Worm (Caenorhabditis elegans): ENCODE results near the gene sup-12.

Gene sup-12

DNA sequence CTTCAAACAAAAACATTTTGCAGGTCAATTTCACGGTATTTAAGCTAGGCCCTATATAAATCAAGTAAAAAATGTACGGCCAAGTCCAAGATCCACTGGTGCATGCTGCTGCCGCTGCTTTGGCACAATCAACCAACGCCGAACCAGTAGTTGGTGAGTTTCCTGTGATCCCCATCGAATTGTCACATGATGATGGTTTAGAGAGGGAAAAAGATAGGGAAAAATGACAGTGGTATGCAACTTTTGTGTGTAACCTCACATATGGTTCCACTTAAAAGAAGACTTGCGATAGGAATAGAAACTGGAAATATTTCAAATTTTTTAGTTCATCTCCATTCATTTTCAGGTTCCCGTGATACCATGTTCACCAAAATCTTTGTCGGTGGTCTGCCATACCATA is at the start of gene sup-12:
Gene sup-12, plus strand, starts transcription at position 17 of the 400 bp plus-strand sequence.
- TF ChIP-seq unc-62 (GFP tag; optimal IDR thresholded peaks at IDR 0.05), result no peak

DNA sequence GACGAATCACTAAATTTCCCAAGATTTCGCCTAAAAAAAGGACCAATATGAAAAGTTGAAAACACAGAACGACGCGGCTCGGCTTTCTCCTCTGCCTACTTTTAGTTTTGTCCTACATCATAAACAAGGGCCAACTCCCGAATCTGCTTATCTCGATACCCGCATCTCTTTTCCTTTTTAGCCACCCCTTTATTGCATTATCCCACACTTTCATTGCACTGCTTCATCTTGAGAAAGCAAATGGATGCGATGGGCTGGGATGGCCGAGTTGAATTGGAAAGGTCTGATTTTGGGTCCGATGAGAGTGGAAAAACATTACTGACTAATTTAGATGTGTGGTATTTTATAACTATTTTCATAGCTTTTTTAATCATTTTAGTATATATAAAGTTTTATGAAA is 48.7 kb upstream of the sup-12 start:
- TF ChIP-seq unc-62 (GFP tag; optimal IDR thresholded peaks at IDR 0.05), result no peak

DNA sequence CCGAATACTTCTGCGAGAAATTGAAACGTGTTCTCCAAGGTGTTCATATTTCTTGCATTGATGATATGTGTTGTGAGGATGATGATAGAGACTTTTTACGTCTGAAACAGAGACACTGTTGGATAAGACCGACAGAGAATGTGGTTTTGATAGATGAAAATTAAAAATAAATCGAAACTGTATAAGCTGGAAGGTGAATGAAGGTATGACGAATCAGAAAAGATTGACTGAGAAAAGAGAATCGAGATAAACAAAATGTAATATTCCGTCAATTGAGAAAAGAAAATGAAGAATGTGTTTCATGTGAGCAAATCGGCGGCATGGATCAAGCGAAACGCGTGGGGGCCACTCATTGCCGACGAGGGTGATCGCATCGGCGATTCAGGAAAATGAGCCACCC is 46.7 kb upstream of the sup-12 start, which contains the start of gene ceh-18:
Gene ceh-18, minus strand, starts transcription at position 101 of the 400 bp plus-strand sequence.
- TF ChIP-seq unc-62 (GFP tag; optimal IDR thresholded peaks at IDR 0.05), result no peak

DNA sequence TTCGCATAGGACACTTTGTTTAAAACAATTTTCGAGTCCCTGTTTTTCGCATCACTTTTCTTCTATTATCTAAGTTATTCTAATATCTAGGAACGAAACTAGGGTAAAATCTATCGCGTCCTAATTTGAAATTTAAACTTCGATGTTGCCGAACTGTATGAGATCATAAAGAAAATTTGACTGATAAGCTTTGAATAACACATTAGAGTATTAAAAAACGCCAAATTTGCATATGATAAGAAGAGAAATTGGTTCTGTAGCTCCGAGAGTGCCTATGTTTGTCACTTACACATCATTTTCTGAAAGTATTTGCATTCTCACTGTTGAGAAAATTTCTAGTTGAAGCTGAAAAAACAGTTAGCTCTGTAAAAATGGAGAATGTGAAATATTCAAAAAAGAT is 46.0 kb upstream of the sup-12 start:
- TF ChIP-seq unc-62 (GFP tag; optimal IDR thresholded peaks at IDR 0.05), result no peak

DNA sequence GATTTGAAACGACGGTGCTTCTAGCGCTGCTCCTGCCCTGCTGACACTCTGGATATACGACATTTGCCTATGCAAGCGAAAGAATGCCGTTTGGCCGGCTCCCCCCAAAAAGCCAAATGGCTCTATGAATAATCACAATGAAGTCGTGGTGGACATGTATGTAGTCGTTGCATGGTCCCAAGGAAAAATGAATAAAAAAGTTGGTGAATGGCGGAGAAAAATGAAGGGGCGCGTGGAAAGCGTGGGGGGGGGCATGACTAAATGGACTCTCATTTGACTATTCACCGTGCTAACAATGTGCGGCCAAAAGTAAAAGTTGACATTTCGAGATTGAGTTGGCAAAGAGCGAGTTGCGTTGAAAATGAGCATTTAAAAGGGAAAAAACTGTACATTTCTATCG is 44.9 kb upstream of the sup-12 start:
- no peak for TF ChIP-seq unc-62 (GFP tag; optimal IDR thresholded peaks at IDR 0.05)

DNA sequence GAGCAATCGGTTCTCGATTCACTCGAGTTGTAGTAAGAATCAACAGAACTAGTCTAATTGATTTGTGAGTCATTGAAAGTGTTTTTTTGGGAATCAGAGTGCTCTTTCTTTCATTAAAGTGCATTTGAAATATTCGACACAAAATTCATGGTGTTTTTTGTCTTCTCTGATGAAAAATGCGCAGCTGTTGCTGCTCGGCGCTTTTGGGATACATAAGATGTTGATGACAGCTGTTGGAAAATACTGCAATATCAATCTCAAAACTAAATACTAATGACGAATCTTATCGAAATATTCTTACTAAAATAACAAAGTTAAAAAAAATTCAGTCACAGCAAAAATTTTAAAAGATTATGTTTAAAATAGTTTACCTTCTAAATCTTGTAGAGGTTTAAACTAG is 43.1 kb upstream of the sup-12 start:
- TF ChIP-seq unc-62 (GFP tag; optimal IDR thresholded peaks at IDR 0.05), result no peak

DNA sequence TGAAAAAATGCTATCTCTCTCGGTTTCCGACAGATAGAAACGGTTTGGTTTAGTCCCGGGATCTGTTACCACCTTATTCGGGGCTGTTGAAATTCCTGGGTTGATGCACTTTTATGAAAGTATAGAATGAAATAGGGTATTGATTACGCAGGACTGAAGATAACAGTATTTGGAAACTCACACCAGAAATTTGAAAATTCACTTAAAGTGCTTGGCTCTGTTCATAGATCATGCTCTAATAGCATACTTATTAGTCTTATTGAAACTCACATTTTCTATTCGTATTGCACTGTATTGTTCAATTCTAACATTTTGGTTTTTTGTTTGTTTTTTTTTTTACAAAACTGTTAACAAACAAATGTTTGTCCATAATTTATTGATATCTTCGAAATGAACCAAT is 38.2 kb upstream of the sup-12 start:
- TF ChIP-seq unc-62 (GFP tag; optimal IDR thresholded peaks at IDR 0.05), result no peak

DNA sequence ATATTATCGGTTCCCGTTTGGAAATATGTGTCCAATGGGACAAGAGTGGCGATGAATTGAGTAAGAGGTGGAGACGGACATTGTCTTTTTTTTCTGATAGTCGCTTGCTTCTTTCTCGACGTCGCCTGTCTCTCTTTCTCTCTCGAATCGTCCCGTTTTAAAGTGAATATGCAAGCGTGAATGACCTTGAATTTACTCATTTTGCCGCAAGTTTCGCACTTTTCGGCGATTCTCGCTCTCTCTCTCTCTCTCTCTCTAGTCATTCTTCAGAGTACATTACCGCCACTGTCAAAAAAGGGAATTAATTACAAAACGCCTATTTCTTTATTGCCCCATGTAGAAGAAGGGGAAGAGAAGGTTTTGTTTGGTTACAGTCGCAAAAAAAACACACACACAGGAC is 36.6 kb upstream of the sup-12 start:
- no peak for TF ChIP-seq unc-62 (GFP tag; optimal IDR thresholded peaks at IDR 0.05)

DNA sequence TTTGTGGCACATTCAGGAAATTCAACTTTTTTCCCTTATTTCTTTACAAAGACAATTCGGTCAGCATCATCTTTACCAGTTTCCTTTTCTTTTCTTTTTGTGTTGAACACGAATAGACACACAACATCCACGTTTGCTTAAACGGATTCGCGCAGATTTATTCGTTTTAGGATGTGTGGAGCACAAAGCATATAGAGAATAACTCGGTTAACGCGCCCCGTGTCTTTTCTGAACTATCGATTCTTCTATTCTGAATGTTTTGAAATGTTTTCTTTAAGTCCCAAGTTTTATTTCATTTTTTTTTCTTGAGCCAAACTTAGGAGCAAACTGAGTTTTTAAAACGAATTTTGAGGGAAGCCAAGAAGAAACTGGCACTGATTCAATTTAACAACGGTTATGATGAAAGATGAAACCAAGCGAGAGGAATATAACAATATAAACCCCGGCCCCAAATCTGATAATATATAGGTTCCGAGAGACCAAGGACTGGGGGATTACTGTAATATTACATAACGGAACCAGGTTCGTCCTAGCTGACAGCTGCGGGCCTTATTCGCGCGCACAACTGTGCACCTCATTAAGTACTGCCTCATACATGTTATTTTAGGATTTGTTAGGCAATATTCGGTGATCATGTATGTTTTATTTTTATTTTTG is 32.7 kb upstream of the sup-12 start:
- no peak for TF ChIP-seq unc-62 (GFP tag; optimal IDR thresholded peaks at IDR 0.05)

DNA sequence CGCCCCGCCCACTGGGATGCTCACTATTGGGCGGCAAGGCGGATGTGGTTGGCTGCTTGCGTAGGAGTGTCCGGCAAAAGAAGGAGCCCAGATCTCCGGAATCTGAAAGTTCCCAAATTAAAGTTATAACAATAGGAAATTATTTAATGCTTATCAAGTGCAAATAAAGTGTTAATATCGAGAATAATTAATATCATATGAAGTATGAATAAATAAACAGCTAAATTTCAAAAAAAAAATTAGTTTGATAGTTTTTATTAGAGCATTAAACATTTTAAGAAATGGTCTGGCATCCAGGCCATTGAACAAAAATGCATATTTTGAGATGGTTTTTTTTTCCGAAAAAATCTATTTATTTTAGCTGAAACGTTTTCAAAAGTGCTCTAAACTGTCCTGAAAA is 30.9 kb upstream of the sup-12 start, which contains the start of gene lim-4:
Gene lim-4, minus strand, starts transcription at position 101 of the 400 bp plus-strand sequence.
- TF ChIP-seq unc-62 (GFP tag; optimal IDR thresholded peaks at IDR 0.05), result no peak

DNA sequence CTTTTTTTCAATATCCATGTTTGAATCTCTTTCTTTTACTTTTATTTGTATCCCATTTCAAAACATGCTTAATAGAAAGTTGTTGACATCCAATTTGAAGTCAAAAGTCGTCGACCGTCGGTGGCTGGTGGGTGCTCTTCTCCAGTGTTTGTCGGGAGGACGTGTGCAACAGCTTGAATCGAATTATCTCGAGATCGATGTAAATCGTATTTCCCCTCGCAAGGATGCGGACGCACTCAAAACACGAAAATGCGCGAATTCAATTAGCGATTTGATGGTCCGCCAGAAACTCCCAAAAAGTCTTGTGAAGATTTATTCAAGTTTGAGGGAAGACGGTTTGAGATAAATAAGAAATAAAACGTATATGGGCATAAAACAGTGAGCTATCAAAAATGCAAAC is 28.7 kb upstream of the sup-12 start:
- TF ChIP-seq unc-62 (GFP tag; optimal IDR thresholded peaks at IDR 0.05), result no peak

DNA sequence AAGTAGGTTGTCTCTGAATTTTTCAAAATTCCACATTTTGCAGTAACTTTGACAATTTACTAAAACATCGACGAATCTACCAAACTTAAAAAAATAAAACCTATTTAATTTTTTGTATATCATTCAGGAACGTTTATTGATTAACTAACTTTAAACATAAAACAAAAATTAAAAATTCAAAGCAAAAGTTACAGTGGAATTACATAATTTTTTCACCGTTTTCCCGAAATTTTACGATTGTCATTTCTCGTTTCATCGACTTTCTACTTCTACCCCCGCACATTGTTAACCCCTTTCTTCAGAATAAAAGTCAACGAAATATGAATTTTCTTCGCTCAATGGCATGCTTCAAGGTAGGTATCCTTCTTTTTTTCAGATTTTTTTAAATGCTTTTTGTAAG is 26.2 kb upstream of the sup-12 start, which contains the start of gene F47F2.1:
Gene F47F2.1, plus strand, starts transcription at position 301 of the 400 bp plus-strand sequence.
- no peak for TF ChIP-seq unc-62 (GFP tag; optimal IDR thresholded peaks at IDR 0.05)

DNA sequence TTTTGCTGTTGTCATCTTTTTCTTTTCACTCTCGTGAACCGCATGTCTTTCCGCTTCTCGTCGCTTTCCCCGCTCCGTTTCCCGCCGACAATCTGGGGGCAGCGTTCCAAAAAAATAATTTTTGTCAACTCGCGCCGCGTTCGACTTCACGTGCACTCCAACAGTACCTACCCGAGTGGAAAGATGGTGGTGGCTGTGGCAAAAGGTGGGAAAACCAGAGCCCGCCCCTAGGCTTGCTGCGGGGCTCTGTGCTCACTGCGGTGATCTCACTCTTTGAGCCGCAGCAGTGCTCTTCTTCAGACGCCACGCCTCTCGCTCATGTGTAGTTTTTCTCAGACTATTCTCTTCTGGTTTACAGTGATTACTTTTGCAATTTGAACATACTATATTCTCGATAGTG is 16.8 kb upstream of the sup-12 start:
- TF ChIP-seq unc-62 (GFP tag; optimal IDR thresholded peaks at IDR 0.05), result no peak

DNA sequence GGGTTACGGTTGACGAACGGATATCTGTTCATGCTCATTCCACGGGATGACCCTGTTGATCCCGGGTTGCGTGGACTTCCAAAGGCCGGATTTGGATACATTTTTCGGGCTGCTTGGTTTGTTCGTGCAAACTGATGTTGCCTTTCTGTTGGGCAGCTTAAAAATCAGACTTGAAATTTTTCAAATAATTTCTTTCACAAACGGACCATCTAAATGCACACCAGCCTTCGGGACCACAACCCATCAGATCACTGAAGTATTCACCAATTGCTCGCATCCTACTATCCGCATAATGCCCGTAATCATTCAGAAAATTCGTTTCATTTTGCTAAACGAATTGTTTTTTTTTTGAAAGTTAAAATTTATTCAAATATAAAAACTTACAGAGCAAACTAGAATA is 8.8 kb upstream of the sup-12 start, which contains the start of gene F47F2.3:
Gene F47F2.3, minus strand, starts transcription at position 101 of the 400 bp plus-strand sequence.
- no peak for TF ChIP-seq unc-62 (GFP tag; optimal IDR thresholded peaks at IDR 0.05)

DNA sequence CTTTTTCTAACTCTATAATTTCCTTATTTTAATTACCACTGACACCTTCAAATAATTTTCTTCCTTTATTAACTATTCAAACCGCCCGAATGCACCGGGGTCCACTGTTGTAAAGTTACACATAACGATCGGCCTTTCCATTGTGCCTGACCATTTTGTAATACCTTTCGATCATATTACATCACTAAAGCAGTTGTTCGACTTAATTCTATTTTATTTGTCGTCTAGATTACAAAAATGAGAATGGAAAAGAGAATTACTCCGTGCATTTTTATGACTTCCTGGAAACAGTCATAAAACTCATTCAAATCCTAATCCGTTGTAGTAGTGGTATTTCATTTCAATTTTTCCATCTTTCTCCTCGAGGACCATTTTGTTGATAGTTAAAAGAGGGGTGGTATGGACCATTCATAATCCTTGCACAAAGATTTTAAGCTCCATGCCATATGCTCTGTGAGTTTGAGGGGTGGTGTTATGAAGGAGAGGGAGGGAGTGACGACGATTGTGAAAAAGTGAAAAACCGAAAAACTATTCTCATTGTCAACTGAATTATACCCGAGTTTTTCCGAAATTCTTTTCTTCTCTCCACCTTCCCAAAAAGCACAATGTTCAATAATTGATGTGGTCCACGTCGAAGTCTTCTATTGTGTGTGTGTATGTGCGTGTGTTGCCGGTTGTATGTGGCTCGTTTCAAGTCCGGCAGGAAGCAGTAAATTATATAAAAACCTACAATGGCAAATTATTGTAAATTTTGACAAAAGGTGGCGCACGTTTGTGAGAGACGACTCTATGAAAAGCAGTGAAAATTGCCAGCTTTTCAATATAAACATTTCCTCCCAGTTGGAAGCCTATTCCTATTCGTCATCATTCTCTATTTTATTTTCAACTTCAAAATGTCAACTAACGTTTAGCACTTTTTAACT is 5.9 kb upstream of the sup-12 start:
- no peak for TF ChIP-seq unc-62 (GFP tag; optimal IDR thresholded peaks at IDR 0.05)

DNA sequence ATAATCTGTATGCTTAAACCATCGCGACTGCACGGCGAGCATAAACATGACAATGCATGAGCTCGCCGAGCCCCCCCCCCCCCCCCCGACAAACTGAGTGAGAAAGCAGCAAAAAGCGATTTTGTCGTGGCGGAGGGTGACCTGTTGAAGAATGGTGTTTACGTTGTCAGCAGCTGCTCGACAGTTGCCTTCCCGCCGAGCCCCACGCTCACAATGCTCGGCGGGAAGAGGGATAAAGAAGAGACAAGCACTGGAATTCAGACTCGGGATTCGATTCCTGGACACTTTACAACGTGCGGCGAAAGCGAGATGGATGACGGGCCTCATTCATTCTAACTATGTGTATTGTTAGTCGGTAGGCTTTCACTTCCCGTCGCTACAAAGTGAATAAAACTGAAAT is 3.7 kb upstream of the sup-12 start:
- no peak for TF ChIP-seq unc-62 (GFP tag; optimal IDR thresholded peaks at IDR 0.05)

DNA sequence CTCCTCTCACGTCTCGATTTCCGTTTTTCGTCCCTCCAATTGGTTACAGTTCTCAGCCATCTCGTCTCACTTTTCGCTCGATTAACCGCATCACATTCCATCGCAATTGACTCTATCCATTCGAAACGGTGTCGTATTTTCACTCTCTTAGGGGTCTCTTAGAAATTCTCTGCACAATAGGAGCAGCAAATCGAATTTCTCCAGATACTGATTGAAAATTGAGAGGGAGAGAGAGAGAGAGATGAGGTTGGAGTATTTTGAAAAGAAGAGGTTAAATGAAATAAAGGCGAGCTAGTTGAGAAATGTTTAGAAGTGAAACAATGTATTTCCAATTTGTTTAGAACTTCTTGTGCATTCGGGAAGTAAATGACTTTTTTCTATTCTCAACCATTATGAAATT is 3.0 kb upstream of the sup-12 start:
- no peak for TF ChIP-seq unc-62 (GFP tag; optimal IDR thresholded peaks at IDR 0.05)
